Fruit fly (Drosophila melanogaster): ENCODE measurements around the gene Karl.
A peak's percentile ranks its signal among the peaks of the same experiment; 100 is the strongest.

Karl gene

DNA sequence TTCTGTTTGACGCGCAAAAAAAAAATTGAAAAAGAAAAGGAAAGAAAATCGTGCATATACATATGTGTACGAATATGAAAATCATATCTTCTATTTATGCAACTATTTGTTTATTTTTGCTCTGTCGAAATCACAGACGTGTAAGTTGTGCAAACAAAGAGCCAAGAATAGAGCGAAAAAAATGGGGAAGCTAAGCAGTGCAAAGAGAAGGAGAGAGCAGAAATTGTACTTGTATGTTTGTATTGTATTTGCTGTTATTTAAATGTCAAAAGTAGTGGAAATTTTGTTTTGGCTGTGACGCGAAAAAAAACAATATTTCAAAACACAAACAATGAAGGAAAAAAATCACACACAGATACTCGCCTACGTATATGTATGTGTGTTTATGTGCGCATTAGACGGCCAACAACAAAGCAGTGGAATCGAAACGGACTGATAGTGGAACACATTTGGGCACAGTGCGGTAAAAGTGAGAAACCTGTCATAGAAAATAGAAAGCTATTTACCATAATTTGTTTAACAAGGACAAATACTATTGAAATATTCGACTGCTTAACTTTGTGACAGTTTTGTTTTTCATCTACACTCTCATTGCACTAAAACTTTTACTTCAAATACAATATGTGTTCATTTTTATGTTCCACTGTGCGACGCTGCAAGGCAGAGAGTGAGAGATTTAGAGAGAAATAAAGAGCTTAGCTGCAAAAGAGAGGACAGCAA is 31.0 kb downstream of the Karl start (continued):
- TF ChIP-seq fd102C (GFP tag; optimal IDR thresholded peaks at IDR 0.05) (peak; percentile 70), CG10366 (GFP tag; IDR thresholded peaks at IDR 0.05) (peak; percentile 95), CG18262 (tag; optimal IDR thresholded peaks at IDR 0.05) (peak; percentile 95), salm (tag; optimal IDR thresholded peaks at IDR 0.05) (peak; percentile 93), mirr (GFP tag; optimal IDR thresholded peaks at IDR 0.05) (peak; percentile 86), Ravus (GFP tag; IDR thresholded peaks at IDR 0.05) (peak; percentile 73), Optix (GFP tag; IDR thresholded peaks at IDR 0.05) (peak; percentile 94), danr (GFP tag; IDR thresholded peaks at IDR 0.05) (peak; percentile 92), CG6272 (GFP tag; IDR thresholded peaks at IDR 0.05) (peak; percentile 87), CG9876 (GFP tag; optimal IDR thresholded peaks at IDR 0.05) (peak; percentile 84), lab (GFP tag; optimal IDR thresholded peaks at IDR 0.05) (peak; percentile 96), CG1233 (GFP tag; optimal IDR thresholded peaks at IDR 0.05) (peak; percentile 91), Kr (GFP tag; optimal IDR thresholded peaks at IDR 0.05) (no peak), CG32532 (GFP tag; IDR thresholded peaks at IDR 0.05) (peak; percentile 93), Fer3 (tag; optimal IDR thresholded peaks at IDR 0.05) (peak; percentile 92), otp (GFP tag; IDR thresholded peaks at IDR 0.05) (peak; percentile 95), bowl (GFP tag; IDR thresholded peaks at IDR 0.05) (peak; percentile 87), Tbp (GFP tag; optimal IDR thresholded peaks at IDR 0.05) (no peak), CG12219 (GFP tag; optimal IDR thresholded peaks at IDR 0.05) (peak; percentile 96), CG3726 (GFP tag; IDR thresholded peaks at IDR 0.05) (peak; percentile 91), phol (tag; optimal IDR thresholded peaks at IDR 0.05) (peak; percentile 92), sob (GFP tag; IDR thresholded peaks at IDR 0.05) (peak; percentile 94), CG17802 (tag; optimal IDR thresholded peaks at IDR 0.05) (peak; percentile 69), Dfd (GFP tag; optimal IDR thresholded peaks at IDR 0.05) (no peak), tio (GFP tag; optimal IDR thresholded peaks at IDR 0.05) (peak; percentile 89), bab2 (GFP tag; optimal IDR thresholded peaks at IDR 0.05) (peak; percentile 92), CG8290 (GFP tag; optimal IDR thresholded peaks at IDR 0.05) (peak; percentile 79), CG8290 (tag; optimal IDR thresholded peaks at IDR 0.05) (peak; percentile 67 to 97), Sox102F (GFP tag; optimal IDR thresholded peaks at IDR 0.05) (peak; percentile 97), CG4854 (GFP tag; optimal IDR thresholded peaks at IDR 0.05) (peak; percentile 84), gcm (GFP tag; optimal IDR thresholded peaks at IDR 0.05) (peak; percentile 96), cg (GFP tag; optimal IDR thresholded peaks at IDR 0.05) (peak; percentile 75), Hsf (GFP tag; optimal IDR thresholded peaks at IDR 0.05) (peak; percentile 95), CG2199 (GFP tag; IDR thresholded peaks at IDR 0.05) (peak; percentile 85), pfk (GFP tag; optimal IDR thresholded peaks at IDR 0.05) (peak; percentile 98), pita (GFP tag; optimal IDR thresholded peaks at IDR 0.05) (no peak), jing (GFP tag; optimal IDR thresholded peaks at IDR 0.05) (peak; percentile 88), Nf-YC (tag; optimal IDR thresholded peaks at IDR 0.05) (peak; percentile 84), Ada2b (GFP tag; IDR thresholded peaks at IDR 0.05) (peak; percentile 96), lmd (GFP tag; IDR thresholded peaks at IDR 0.05) (peak; percentile 93), ab (GFP tag; optimal IDR thresholded peaks at IDR 0.05) (peak; percentile 75), nerfin-2 (GFP tag; IDR thresholded peaks at IDR 0.05; ENCODE audit: partially characterized antibody) (peak; percentile 19; the same call in 1 of the 2 replicates), vfl (GFP tag; optimal IDR thresholded peaks at IDR 0.05) (peak; percentile 88), CG12942 (GFP tag; optimal IDR thresholded peaks at IDR 0.05) (peak; percentile 93), Bgb (GFP tag; IDR thresholded peaks at IDR 0.05; ENCODE audit: partially characterized antibody) (peak; percentile 52), CG3163 (GFP tag; optimal IDR thresholded peaks at IDR 0.05) (peak; percentile 89), CG17829 (tag; optimal IDR thresholded peaks at IDR 0.05) (peak; percentile 95), wdn (GFP tag; IDR thresholded peaks at IDR 0.05) (peak; percentile 88), ind (GFP tag; optimal IDR thresholded peaks at IDR 0.05) (peak; percentile 94), Max (GFP tag; optimal IDR thresholded peaks at IDR 0.05) (peak; percentile 88)
